Worm (Caenorhabditis elegans): ENCODE measurements around the gene Y51A2D.21.

The Y51A2D.21 gene

DNA sequence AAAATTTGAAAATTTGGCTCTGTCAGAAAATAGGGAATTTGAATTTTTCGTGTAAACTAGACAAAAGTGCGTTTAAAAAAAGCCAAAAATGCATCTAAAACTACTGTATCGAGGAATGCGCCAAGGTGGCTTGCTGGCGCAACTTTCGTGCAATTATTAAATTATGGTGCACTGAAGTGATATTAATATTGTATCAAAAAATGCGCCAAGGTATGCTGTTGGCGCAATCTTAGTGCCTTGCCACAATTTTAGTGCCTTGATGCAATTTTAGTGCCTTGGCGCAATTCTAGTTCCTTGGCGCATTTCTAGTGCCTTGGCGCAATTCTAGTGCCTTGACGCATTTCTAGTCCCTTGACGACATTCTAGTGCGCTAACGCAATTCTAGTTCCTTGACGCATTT, 3.5 kb downstream of the Y51A2D.21 start:
- TF ChIP-seq zip-5 (tag; optimal IDR thresholded peaks at IDR 0.05) (no peak), pag-3 (tag; optimal IDR thresholded peaks at IDR 0.05; ENCODE audit: borderline replicate concordance) (no peak), rnt-1 (tag; optimal IDR thresholded peaks at IDR 0.05) (no peak), ceh-34 (tag; optimal IDR thresholded peaks at IDR 0.05) (no peak), ceh-18 (tag; optimal IDR thresholded peaks at IDR 0.05) (no peak), fkh-10 (GFP tag; optimal IDR thresholded peaks at IDR 0.05) (no peak), ahr-1 (tag; optimal IDR thresholded peaks at IDR 0.05) (no peak), che-1 (tag; optimal IDR thresholded peaks at IDR 0.05) (no peak), C08G9.2 (tag; optimal IDR thresholded peaks at IDR 0.05) (no peak), mec-3 (tag; optimal IDR thresholded peaks at IDR 0.05; ENCODE audit: borderline replicate concordance) (no peak), ceh-22 (tag; optimal IDR thresholded peaks at IDR 0.05) (no peak), ceh-48 (tag; optimal IDR thresholded peaks at IDR 0.05) (no peak)

DNA sequence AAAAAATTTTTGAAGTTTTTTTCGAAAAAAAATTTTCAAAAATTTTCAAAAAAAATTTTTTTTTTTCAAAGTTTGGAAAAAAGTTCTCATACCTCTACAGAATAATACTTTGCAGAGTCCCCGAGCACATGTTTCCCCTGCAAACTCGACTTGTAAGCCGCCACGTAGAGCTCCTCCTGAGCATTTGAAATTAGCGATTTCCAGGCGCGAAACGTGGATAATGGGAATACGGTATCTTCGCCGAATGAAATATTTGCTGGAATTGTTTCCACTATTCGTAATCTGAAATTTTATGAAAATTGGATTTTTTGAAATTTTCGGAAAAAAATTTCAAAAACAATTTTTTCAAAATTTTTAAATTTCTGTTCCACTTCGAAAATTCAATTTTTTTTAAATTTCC, 4.5 kb downstream of the Y51A2D.21 start:
- TF ChIP-seq ceh-6 (GFP tag; optimal IDR thresholded peaks at IDR 0.05) (no peak), ceh-9 (tag; optimal IDR thresholded peaks at IDR 0.05) (no peak), ceh-48 (tag; optimal IDR thresholded peaks at IDR 0.05) (no peak), ama-1 (optimal IDR thresholded peaks at IDR 0.05) (no peak), mec-3 (tag; optimal IDR thresholded peaks at IDR 0.05; ENCODE audit: borderline replicate concordance) (no peak)

- TF ChIP-seq elt-2 (tag; optimal IDR thresholded peaks at IDR 0.05) (peak; percentile 79), gmeb-2 (tag; optimal IDR thresholded peaks at IDR 0.05) (no peak)
Observed at ce11 chrV:18577458-18578078, 5.9 kb downstream of the Y51A2D.21 start.

- TF ChIP-seq unc-55 (GFP tag; optimal IDR thresholded peaks at IDR 0.05), result no peak
- no peak for TF ChIP-seq syd-9 (tag; optimal IDR thresholded peaks at IDR 0.05)
- no peak for TF ChIP-seq T23F11.4 (GFP tag; optimal IDR thresholded peaks at IDR 0.05)
- no peak for TF ChIP-seq ztf-16 (tag; optimal IDR thresholded peaks at IDR 0.05)
- TF ChIP-seq sox-4 (tag; optimal IDR thresholded peaks at IDR 0.05), result no peak
- TF ChIP-seq hlh-8 (tag; optimal IDR thresholded peaks at IDR 0.05), result no peak
- TF ChIP-seq ceh-19 (GFP tag; optimal IDR thresholded peaks at IDR 0.05), result no peak
- TF ChIP-seq madf-2 (tag; optimal IDR thresholded peaks at IDR 0.05), result no peak
- no peak for TF ChIP-seq pros-1 (tag; optimal IDR thresholded peaks at IDR 0.05)
- no peak for TF ChIP-seq sdc-2 (tag; optimal IDR thresholded peaks at IDR 0.05)
- no peak for TF ChIP-seq eyg-1 (tag; optimal IDR thresholded peaks at IDR 0.05)
- no peak for TF ChIP-seq ref-2 (tag; optimal IDR thresholded peaks at IDR 0.05)
- no peak for TF ChIP-seq zip-5 (tag; optimal IDR thresholded peaks at IDR 0.05)
- no peak for TF ChIP-seq gmeb-2 (tag; optimal IDR thresholded peaks at IDR 0.05)
- TF ChIP-seq odd-2 (tag; optimal IDR thresholded peaks at IDR 0.05), result no peak
- no peak for TF ChIP-seq pax-1 (tag; optimal IDR thresholded peaks at IDR 0.05)
- TF ChIP-seq ceh-30 (tag; optimal IDR thresholded peaks at IDR 0.05), result no peak
- no peak for TF ChIP-seq K02D7.2 (tag; optimal IDR thresholded peaks at IDR 0.05)
- TF ChIP-seq fkh-6 (tag; optimal IDR thresholded peaks at IDR 0.05), result no peak
- no peak for TF ChIP-seq ceh-18 (tag; optimal IDR thresholded peaks at IDR 0.05)
Observed at ce11 chrV:18578306-18578705, 6.7 kb downstream of the Y51A2D.21 start.

ce11 chrV:18579684-18580083, 8.1 kb downstream of the Y51A2D.21 start, which contains the start of gene Y51A2D.13:
Gene Y51A2D.13, minus strand, starts transcription at chrV:18579784.
- no peak for TF ChIP-seq hlh-6 (tag; optimal IDR thresholded peaks at IDR 0.05)
- no peak for TF ChIP-seq hlh-8 (tag; optimal IDR thresholded peaks at IDR 0.05)
- no peak for TF ChIP-seq dve-1 (tag; optimal IDR thresholded peaks at IDR 0.05)
- no peak for TF ChIP-seq ama-1 (optimal IDR thresholded peaks at IDR 0.05)
- TF ChIP-seq C08G9.2 (tag; optimal IDR thresholded peaks at IDR 0.05), result no peak
- no peak for TF ChIP-seq mec-3 (tag; optimal IDR thresholded peaks at IDR 0.05; ENCODE audit: borderline replicate concordance)
- no peak for TF ChIP-seq rnt-1 (tag; optimal IDR thresholded peaks at IDR 0.05)
- TF ChIP-seq nhr-232 (tag; optimal IDR thresholded peaks at IDR 0.05), result no peak
- no peak for TF ChIP-seq npax-4 (tag; optimal IDR thresholded peaks at IDR 0.05)
- no peak for TF ChIP-seq unc-42 (tag; optimal IDR thresholded peaks at IDR 0.05)

Data from whole organism, late embryonic.